Worm (Caenorhabditis elegans) whole organism, late embryonic: ENCODE measurements around the gene glt-7.
A peak's percentile ranks its signal among the peaks of the same experiment; 100 is the strongest.

Source experiments
- C38D4.7 ChIP-seq: fragments of 200-800 bp; sonication (Bioruptor generic); optimal IDR thresholded peaks from 2 replicates; lab custom pipeline; 2018; ENCODE audit warnings: mild to moderate bottlenecking, missing genetic modification characterization, moderate library complexity, missing compliant biosample characterization
- Y22D7AL.16 ChIP-seq: sonication (generic microtip); optimal IDR thresholded peaks from 2 replicates; lab custom pipeline; 2016; ENCODE audit warnings: missing genetic modification characterization, missing compliant biosample characterization
- ahr-1 ChIP-seq: sonication (generic microtip); optimal IDR thresholded peaks from 2 replicates; lab custom pipeline; 2016; ENCODE audit warnings: missing genetic modification characterization, missing compliant biosample characterization
- ama-1 ChIP-seq: fragments of 150-350 bp; optimal IDR thresholded peaks from 2 replicates; lab custom pipeline; 2014
- ceh-18 ChIP-seq: sonication (generic microtip); optimal IDR thresholded peaks from 2 replicates; lab custom pipeline; 2016; ENCODE audit warnings: missing genetic modification characterization, missing compliant biosample characterization
- ceh-22 ChIP-seq: sonication (generic microtip); optimal IDR thresholded peaks from 2 replicates; lab custom pipeline; 2017; ENCODE audit warnings: missing biosample characterization, missing genetic modification characterization
- ceh-24 ChIP-seq: sonication (generic microtip); optimal IDR thresholded peaks from 2 replicates; lab custom pipeline; 2016; ENCODE audit warnings: mild to moderate bottlenecking, missing genetic modification characterization, missing compliant biosample characterization
- ceh-31 ChIP-seq: sonication (generic microtip); optimal IDR thresholded peaks from 2 replicates; lab custom pipeline; 2016; ENCODE audit warnings: missing genetic modification characterization, missing compliant biosample characterization
- ceh-34 ChIP-seq: sonication (generic microtip); optimal IDR thresholded peaks from 2 replicates; lab custom pipeline; 2016; ENCODE audit warnings: mild to moderate bottlenecking, missing genetic modification characterization, missing compliant biosample characterization
- ceh-45 ChIP-seq: fragments of 200-800 bp; sonication (Bioruptor generic); IDR thresholded peaks from 2 replicates; pipeline ENCODE4 v1.3.6; 2022; ENCODE audit warnings: missing genetic modification reagents, missing genetic modification characterization, missing compliant biosample characterization
- ceh-48 ChIP-seq: sonication (generic microtip); optimal IDR thresholded peaks from 2 replicates; lab custom pipeline; 2016; ENCODE audit warnings: missing genetic modification characterization, inconsistent platforms, missing compliant biosample characterization
- ceh-6 ChIP-seq: fragments of 200-800 bp; sonication (Bioruptor generic); optimal IDR thresholded peaks from 2 replicates; lab custom pipeline; 2018; ENCODE audit warnings: mild to moderate bottlenecking, missing genetic modification characterization, missing compliant biosample characterization
- ceh-9 ChIP-seq: sonication (generic microtip); optimal IDR thresholded peaks from 2 replicates; lab custom pipeline; 2016; ENCODE audit warnings: mild to moderate bottlenecking, missing genetic modification characterization, inconsistent platforms, missing compliant biosample characterization
- che-1 ChIP-seq: sonication (generic microtip); optimal IDR thresholded peaks from 2 replicates; lab custom pipeline; 2016; ENCODE audit warnings: mild to moderate bottlenecking, missing genetic modification characterization, missing compliant biosample characterization
- dmd-4 ChIP-seq: sonication (generic microtip); optimal IDR thresholded peaks from 2 replicates; lab custom pipeline; 2016; ENCODE audit warnings: borderline replicate concordance, missing genetic modification characterization, missing compliant biosample characterization
- dve-1 ChIP-seq: sonication (generic microtip); optimal IDR thresholded peaks from 2 replicates; lab custom pipeline; 2017; ENCODE audit warnings: antibody characterized with exemption, mild to moderate bottlenecking, missing genetic modification characterization, missing compliant biosample characterization
- elt-2 ChIP-seq: sonication (generic microtip); optimal IDR thresholded peaks from 2 replicates; lab custom pipeline; 2016; ENCODE audit warnings: missing genetic modification reagents, missing genetic modification characterization, missing compliant biosample characterization
- ets-4 ChIP-seq: sonication (generic microtip); optimal IDR thresholded peaks from 2 replicates; lab custom pipeline; 2016; ENCODE audit warnings: missing genetic modification characterization, missing compliant biosample characterization
- eyg-1 ChIP-seq: sonication (generic microtip); optimal IDR thresholded peaks from 2 replicates; lab custom pipeline; 2016; ENCODE audit warnings: missing genotype, missing genetic modification characterization, missing compliant biosample characterization
- fax-1 ChIP-seq: sonication (generic microtip); optimal IDR thresholded peaks from 2 replicates; lab custom pipeline; 2016; ENCODE audit warnings: missing genotype, missing genetic modification characterization, missing compliant biosample characterization
- fkh-10 ChIP-seq: fragments of 150-350 bp; optimal IDR thresholded peaks from 2 replicates; lab custom pipeline; 2014; ENCODE audit warnings: missing biosample characterization, missing genetic modification reagents, missing genetic modification characterization
- gmeb-2 ChIP-seq: sonication (generic microtip); optimal IDR thresholded peaks from 2 replicates; lab custom pipeline; 2016; ENCODE audit warnings: missing genetic modification characterization, inconsistent platforms, missing compliant biosample characterization
- hlh-15 ChIP-seq: sonication (generic microtip); optimal IDR thresholded peaks from 2 replicates; lab custom pipeline; 2016; ENCODE audit warnings: missing genetic modification characterization, missing compliant biosample characterization
- hlh-6 ChIP-seq: sonication (generic microtip); optimal IDR thresholded peaks from 2 replicates; lab custom pipeline; 2016; ENCODE audit warnings: missing genotype, missing genetic modification characterization, missing compliant biosample characterization
- lim-6 ChIP-seq: sonication (generic microtip); optimal IDR thresholded peaks from 2 replicates; lab custom pipeline; 2016; ENCODE audit warnings: missing genetic modification characterization, missing compliant biosample characterization
- lin-11 ChIP-seq: fragments of 200-800 bp; sonication (Bioruptor generic); optimal IDR thresholded peaks from 2 replicates; lab custom pipeline; 2018; ENCODE audit warnings: mild to moderate bottlenecking, missing genetic modification characterization, missing compliant biosample characterization
- nhr-11 ChIP-seq: fragments of 150-350 bp; optimal IDR thresholded peaks from 2 replicates; lab custom pipeline; 2014; ENCODE audit warnings: missing biosample characterization, missing genetic modification characterization
- nhr-232 ChIP-seq: sonication (generic microtip); optimal IDR thresholded peaks from 2 replicates; lab custom pipeline; 2016; ENCODE audit warnings: missing genetic modification characterization, missing compliant biosample characterization
- npax-4 ChIP-seq: sonication (generic microtip); optimal IDR thresholded peaks from 2 replicates; lab custom pipeline; 2016; ENCODE audit warnings: missing genetic modification characterization, missing compliant biosample characterization
- pag-3 ChIP-seq: sonication (generic microtip); optimal IDR thresholded peaks from 2 replicates; lab custom pipeline; 2016; ENCODE audit warnings: missing compliant biosample characterization, missing genetic modification characterization, borderline replicate concordance
- pax-1 ChIP-seq: fragments of 150-350 bp; optimal IDR thresholded peaks from 2 replicates; lab custom pipeline; 2014; ENCODE audit warnings: missing biosample characterization, missing genetic modification characterization
- pqm-1 ChIP-seq: sonication (generic microtip); optimal IDR thresholded peaks from 2 replicates; lab custom pipeline; 2016; ENCODE audit warnings: missing genetic modification characterization, missing compliant biosample characterization
- ref-2 ChIP-seq: sonication (generic microtip); optimal IDR thresholded peaks from 2 replicates; lab custom pipeline; 2016; ENCODE audit warnings: missing genetic modification characterization, missing compliant biosample characterization
- rnt-1 ChIP-seq: sonication (generic microtip); optimal IDR thresholded peaks from 2 replicates; lab custom pipeline; 2016; ENCODE audit warnings: missing genetic modification characterization, missing compliant biosample characterization
- sdc-2 ChIP-seq: sonication (generic microtip); optimal IDR thresholded peaks from 2 replicates; lab custom pipeline; 2016; ENCODE audit warnings: missing genotype, missing genetic modification characterization, missing compliant biosample characterization
- sox-2 ChIP-seq: fragments of 200-800 bp; sonication (Bioruptor generic); IDR thresholded peaks from 2 replicates; pipeline ENCODE4 v1.3.6; 2022; ENCODE audit warnings: missing genetic modification reagents, missing genetic modification characterization, missing compliant biosample characterization
- sox-4 ChIP-seq: sonication (generic microtip); optimal IDR thresholded peaks from 2 replicates; lab custom pipeline; 2017; ENCODE audit warnings: mild to moderate bottlenecking, missing genetic modification characterization, inconsistent platforms, missing compliant biosample characterization
- syd-9 ChIP-seq: sonication (generic microtip); optimal IDR thresholded peaks from 2 replicates; lab custom pipeline; 2016; ENCODE audit warnings: mild to moderate bottlenecking, missing genetic modification characterization, moderate library complexity, missing compliant biosample characterization
- tbx-2 ChIP-seq: sonication (generic microtip); optimal IDR thresholded peaks from 2 replicates; lab custom pipeline; 2016; ENCODE audit warnings: missing genetic modification characterization, missing compliant biosample characterization
- ttx-3 ChIP-seq: sonication (generic microtip); optimal IDR thresholded peaks from 2 replicates; lab custom pipeline; 2016; ENCODE audit warnings: missing genetic modification reagents, missing genetic modification characterization, missing compliant biosample characterization
- unc-42 ChIP-seq: sonication (generic microtip); optimal IDR thresholded peaks from 2 replicates; lab custom pipeline; 2016; ENCODE audit warnings: missing genotype, missing genetic modification characterization, missing compliant biosample characterization
- zip-5 ChIP-seq: sonication (generic microtip); optimal IDR thresholded peaks from 2 replicates; lab custom pipeline; 2016; ENCODE audit warnings: missing genetic modification characterization, missing compliant biosample characterization
- ztf-16 ChIP-seq: sonication (generic microtip); optimal IDR thresholded peaks from 2 replicates; lab custom pipeline; 2017; ENCODE audit warnings: missing genetic modification characterization, missing compliant biosample characterization

glt-7 gene

DNA sequence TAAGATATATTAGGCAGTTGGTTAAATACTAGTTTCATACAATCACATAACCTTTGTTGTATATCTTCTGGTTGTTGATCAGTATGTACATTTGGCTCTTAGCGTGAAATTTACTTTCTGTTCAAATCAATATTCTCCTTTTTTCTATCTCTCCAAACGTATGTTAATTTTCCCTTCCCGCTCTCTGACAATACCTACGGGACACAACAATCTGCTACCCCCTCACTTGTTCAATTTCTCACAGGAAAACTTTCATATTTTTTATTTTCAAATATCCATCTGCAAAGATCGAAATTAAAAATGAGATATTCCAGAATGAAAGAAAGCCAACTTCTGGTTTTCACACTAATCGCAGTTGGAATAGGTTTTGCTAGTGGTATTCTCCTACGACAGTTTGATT, at the start of gene glt-7:
TSS of gene glt-7 (plus strand) at position 301 of the 400 bp plus-strand sequence.
- TF ChIP-seq pqm-1 (no peak), ceh-6 (GFP tag; lab: Kevin White, UChicago) (no peak), che-1 (no peak), hlh-6 (tag; lab: Kevin White, UChicago) (no peak), lim-6 (tag; lab: Kevin White, UChicago) (no peak), Y22D7AL.16 (no peak), ama-1 (no peak), ahr-1 (tag; lab: Kevin White, UChicago) (no peak), zip-5 (no peak), ceh-34 (tag; lab: Kevin White, UChicago) (no peak), ceh-18 (tag; lab: Kevin White, UChicago) (no peak), ttx-3 (tag; lab: Kevin White, UChicago) (no peak), rnt-1 (tag; lab: Kevin White, UChicago) (no peak)
- TF ChIP-seq, all 69 proteins: peak for 0

DNA sequence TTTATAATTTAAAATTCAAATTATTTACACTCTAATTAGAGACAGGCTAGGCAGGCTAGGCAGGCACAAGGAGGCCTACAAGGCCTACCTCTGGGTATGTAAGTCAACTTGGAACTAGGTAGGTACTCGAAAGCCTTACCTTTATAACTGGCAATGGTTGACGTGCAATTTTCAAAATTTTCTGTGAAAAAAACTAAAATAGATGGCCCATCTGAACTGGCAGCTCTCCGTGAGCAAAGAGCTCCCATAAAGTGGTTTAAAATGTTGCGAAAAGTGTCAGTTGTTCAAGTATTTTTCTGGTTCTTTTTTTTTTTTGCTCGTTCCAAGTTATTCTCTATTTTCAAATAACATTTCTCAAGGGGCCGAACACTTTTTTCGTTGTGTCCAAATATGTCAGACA, 47.9 kb upstream of the glt-7 start:
- no peak for TF ChIP-seq ceh-24 (tag; lab: Kevin White, UChicago)

DNA sequence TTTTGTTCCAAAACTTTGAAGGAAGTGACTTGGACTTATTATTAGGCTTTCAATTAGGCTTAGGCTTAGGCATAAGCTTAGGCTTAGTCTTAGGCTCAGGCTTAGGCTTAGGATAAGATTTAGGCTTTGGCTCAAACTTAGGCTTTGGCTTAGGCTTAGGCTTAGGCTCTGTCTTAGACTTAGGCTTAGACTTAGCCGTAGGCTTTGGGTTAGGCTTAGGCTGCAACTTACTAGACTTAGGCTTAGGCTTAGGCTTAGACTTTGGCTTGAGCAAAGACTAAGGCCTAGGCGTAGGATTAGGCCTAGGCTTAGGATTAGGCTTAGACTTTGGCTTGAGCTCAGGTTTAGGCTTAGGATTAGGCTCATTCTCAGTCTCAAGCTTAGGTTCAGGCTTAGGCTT, 47.2 kb upstream of the glt-7 start:
- no peak for TF ChIP-seq sox-2 (GFP tag; lab: Robert Waterston, UW)
- TF ChIP-seq npax-4 (tag; lab: Kevin White, UChicago) = no peak
- TF ChIP-seq ztf-16 (tag; lab: Kevin White, UChicago) = no peak
- peak; percentile 79 for TF ChIP-seq dve-1 (tag; lab: Kevin White, UChicago)
- no peak for TF ChIP-seq ceh-22
- TF ChIP-seq, all 69 proteins: peak for 1

DNA sequence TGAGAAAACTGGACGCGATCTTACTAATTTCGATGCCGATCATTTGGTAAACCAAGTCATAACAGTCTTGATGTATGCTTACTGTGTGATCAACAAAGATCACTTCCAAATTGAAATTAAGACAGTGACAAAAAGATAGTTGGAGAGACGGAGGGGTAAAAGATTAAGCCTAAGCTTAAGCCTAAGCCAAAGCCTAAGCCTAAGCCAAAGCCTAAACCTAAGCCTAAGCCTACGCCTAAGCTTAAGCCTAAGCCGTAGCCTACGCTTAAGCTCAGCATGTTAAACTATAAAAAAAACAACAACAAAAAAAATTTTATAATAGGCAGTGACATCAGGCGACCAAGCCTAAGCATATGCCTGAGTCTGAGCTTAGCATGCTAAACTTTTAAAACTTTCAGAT, 34.8 kb upstream of the glt-7 start:
- peak; percentile 30 for TF ChIP-seq dve-1 (tag; lab: Kevin White, UChicago)
- TF ChIP-seq sox-2 (GFP tag; lab: Robert Waterston, UW) = no peak

DNA sequence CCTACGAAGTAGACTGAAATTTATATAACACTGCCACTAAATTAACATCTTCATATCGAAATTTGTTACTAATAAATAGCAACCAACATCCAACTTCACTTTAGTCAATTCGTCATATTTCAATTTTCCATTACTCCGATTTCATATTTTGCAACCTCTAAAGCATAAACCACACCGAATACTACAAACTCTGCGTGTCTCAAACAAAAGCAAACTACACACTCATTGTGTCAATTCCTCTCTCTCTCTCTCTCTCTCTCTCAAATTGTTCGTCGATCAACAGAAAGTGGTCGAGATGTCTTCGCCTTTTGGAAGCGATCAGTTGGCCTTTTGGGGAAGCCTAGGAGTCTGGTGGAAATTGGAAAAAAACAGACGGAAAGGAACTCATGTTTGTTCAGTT, 27.4 kb upstream of the glt-7 start:
- no peak for TF ChIP-seq ceh-31 (tag; lab: Kevin White, UChicago)
- no peak for TF ChIP-seq fkh-10 (GFP tag; lab: Kevin White, UChicago)
- no peak for TF ChIP-seq gmeb-2 (tag; lab: Kevin White, UChicago)
- TF ChIP-seq syd-9 = no peak
- TF ChIP-seq zip-5 = no peak

DNA sequence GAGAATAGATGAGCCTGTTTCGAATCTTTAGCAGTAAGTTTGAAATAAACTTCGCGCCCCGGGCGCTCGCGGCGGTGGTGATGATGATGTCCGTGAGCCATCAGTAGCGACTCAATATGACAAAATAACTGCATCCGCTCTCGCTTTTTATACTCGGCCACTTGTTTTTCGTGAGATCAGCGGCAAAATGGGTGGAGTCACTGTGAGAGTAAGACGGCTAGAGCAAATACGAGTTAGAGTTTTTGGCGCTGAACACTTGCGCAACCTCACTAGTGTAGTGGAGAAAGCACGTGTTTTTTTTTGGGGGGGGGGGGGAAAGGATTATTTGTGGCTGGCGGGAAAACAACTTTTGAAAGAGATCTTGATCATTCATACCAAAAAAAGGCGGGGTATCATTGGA, 25.6 kb upstream of the glt-7 start, which contains the start of gene W03G1.5:
TSS of gene W03G1.5 (minus strand) at position 101 of the 400 bp plus-strand sequence.
- TF ChIP-seq che-1 (no peak), nhr-11 (tag; lab: Kevin White, UChicago) (no peak), pqm-1 (no peak), ceh-6 (GFP tag; lab: Kevin White, UChicago) (no peak), nhr-232 (tag; lab: Kevin White, UChicago) (no peak), dmd-4 (tag; lab: Kevin White, UChicago) (no peak), eyg-1 (tag; lab: Kevin White, UChicago) (no peak), fax-1 (tag; lab: Kevin White, UChicago) (no peak)

DNA sequence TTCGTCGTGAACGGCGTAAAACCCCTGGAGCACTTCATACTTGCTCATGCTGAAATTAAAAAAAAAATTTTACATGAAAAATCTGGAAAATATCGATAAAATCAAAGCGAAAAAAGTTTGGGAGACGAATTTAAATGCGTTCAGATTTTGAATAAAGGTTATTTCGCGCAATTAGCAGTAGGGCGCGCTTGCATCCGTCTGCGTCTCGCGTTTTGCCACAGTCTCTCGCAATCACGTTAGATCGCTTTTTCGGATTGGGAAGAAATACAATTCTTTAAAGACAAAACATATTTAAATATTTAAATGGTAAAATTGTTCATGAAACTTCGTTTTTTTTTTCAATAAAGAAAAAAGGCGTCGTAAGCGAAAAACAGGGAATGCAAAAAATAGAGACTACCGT, 12.5 kb upstream of the glt-7 start, which contains the start of gene pig-1:
TSS of gene pig-1 (minus strand) at position 49 of the 400 bp plus-strand sequence.
- no peak for TF ChIP-seq sdc-2 (tag; lab: Kevin White, UChicago)
- TF ChIP-seq pag-3 (tag; lab: Kevin White, UChicago) = no peak
- TF ChIP-seq ceh-45 (GFP tag; lab: Robert Waterston, UW) = no peak
- TF ChIP-seq hlh-15 (tag; lab: Kevin White, UChicago) = no peak
- no peak for TF ChIP-seq C38D4.7 (GFP tag; lab: Kevin White, UChicago)
- TF ChIP-seq ceh-48 (tag; lab: Kevin White, UChicago) = no peak
- TF ChIP-seq lin-11 = no peak
- no peak for TF ChIP-seq tbx-2 (tag; lab: Kevin White, UChicago)
- peak; percentile 62 for TF ChIP-seq unc-42 (tag; lab: Kevin White, UChicago)
- TF ChIP-seq ttx-3 (tag; lab: Kevin White, UChicago) = no peak
- no peak for TF ChIP-seq ceh-18 (tag; lab: Kevin White, UChicago)
- no peak for TF ChIP-seq ceh-9 (tag; lab: Kevin White, UChicago)
- no peak for TF ChIP-seq ets-4 (tag; lab: Kevin White, UChicago)
- no peak for TF ChIP-seq ref-2
- TF ChIP-seq nhr-11 (tag; lab: Kevin White, UChicago) = no peak
- peak; percentile 45 for TF ChIP-seq ceh-31 (tag; lab: Kevin White, UChicago)
- no peak for TF ChIP-seq sox-4
- no peak for TF ChIP-seq elt-2 (tag; lab: Kevin White, UChicago)
- no peak for TF ChIP-seq dve-1 (tag; lab: Kevin White, UChicago)
- TF ChIP-seq pax-1 (tag; lab: Kevin White, UChicago) = no peak
